Fruit fly (Drosophila melanogaster): ENCODE data around the gene inc.

DNA sequence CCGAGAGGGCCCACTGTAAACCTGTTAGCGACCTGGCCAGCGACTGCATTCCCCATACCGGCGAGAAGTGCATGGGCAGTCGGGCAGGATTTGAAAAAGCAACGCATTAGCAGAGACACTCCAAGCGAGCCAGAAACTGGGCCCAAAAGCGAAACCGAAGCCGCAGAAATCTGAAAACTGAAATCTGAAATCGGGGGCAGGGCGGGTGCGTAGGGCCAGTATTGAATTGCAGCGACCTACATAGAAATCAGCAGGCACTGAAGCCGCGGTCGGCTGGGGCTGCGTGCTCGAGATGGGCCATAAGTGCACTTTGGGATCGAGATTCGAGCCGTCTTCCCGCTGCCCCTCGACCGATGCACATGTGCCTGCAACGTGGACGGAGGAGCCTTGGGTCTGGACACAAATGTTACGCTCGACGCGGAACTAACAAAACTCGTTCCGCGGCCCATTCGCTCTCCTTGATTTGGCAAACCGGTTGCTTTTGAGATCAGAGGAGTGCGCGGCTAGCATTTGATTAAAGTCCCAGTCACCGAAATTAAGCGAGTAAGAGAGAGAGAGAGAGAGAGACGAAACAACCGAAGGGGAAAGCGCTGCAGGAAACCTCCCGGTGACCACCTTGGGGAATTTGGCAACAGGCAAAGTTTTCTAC is 78.9 kb downstream of the inc start:
- TF ChIP-seq D1 (tag; optimal IDR thresholded peaks at IDR 0.05) (no peak), CG15710 (tag; optimal IDR thresholded peaks at IDR 0.05) (no peak), EcR (GFP tag; optimal IDR thresholded peaks at IDR 0.05) (no peak), Ets98B (GFP tag; IDR thresholded peaks at IDR 0.05) (no peak), Pif1A (GFP tag; optimal IDR thresholded peaks at IDR 0.05) (no peak), CG8159 (tag; optimal IDR thresholded peaks at IDR 0.05) (no peak), fd96Ca (GFP tag; IDR thresholded peaks at IDR 0.05) (no peak), gl (tag; optimal IDR thresholded peaks at IDR 0.05) (no peak), CG8301 (tag; optimal IDR thresholded peaks at IDR 0.05) (no peak)
